Fruit fly (Drosophila melanogaster) whole organism, pupa: ENCODE results near the gene CG10252.
A peak's percentile ranks its signal among the peaks of the same experiment; 100 is the strongest.

ENCODE experiments used
- CG10348 ChIP-seq: fragments of 200-800 bp; sonication (Bioruptor generic); IDR thresholded peaks from 2 replicates; pipeline ENCODE4 v1.3.6; 2022; ENCODE audit warnings: missing biosample characterization, missing genetic modification characterization
- CG12605 ChIP-seq: fragments of 200-800 bp; sonication (Bioruptor generic); IDR thresholded peaks from 2 replicates; pipeline ENCODE4 v1.3.6; 2022; ENCODE audit warnings: missing biosample characterization, missing genetic modification characterization
- CG13204 ChIP-seq: fragments of 200-800 bp; sonication (Bioruptor generic); optimal IDR thresholded peaks from 2 replicates; lab custom pipeline; 2018; ENCODE audit warnings: missing biosample characterization, mild to moderate bottlenecking, missing genetic modification characterization, moderate library complexity
- CG14655 ChIP-seq: fragments of 200-800 bp; sonication (Bioruptor generic); optimal IDR thresholded peaks from 3 replicates; lab custom pipeline; 2017; ENCODE audit warnings: mild to moderate bottlenecking, missing biosample characterization, missing genetic modification reagents, missing genetic modification characterization
- CG15710 ChIP-seq: fragments of 200-800 bp; sonication (Bioruptor generic); optimal IDR thresholded peaks from 2 replicates; lab custom pipeline; 2018; ENCODE audit warnings: missing biosample characterization, mild to moderate bottlenecking, missing genetic modification characterization, moderate library complexity
- CG17806 ChIP-seq: fragments of 200-800 bp; sonication (Bioruptor generic); optimal IDR thresholded peaks from 2 replicates; lab custom pipeline; 2018; ENCODE audit warnings: missing biosample characterization, mild to moderate bottlenecking, missing genetic modification characterization, moderate library complexity
- CG32121 ChIP-seq: fragments of 200-800 bp; sonication (Bioruptor generic); IDR thresholded peaks from 2 replicates; pipeline ENCODE4 v1.3.6; 2022; ENCODE audit warnings: missing biosample characterization, missing genetic modification characterization
- CG34367 ChIP-seq: fragments of 200-800 bp; sonication (Bioruptor generic); optimal IDR thresholded peaks from 2 replicates; lab custom pipeline; 2018; ENCODE audit warnings: missing biosample characterization, mild to moderate bottlenecking, missing genetic modification characterization
- CG4496 ChIP-seq: fragments of 200-800 bp; sonication (Bioruptor generic); IDR thresholded peaks from 3 replicates; pipeline ENCODE4 v1.3.6; 2022; ENCODE audit warnings: missing biosample characterization, missing genetic modification characterization
- CG8159 ChIP-seq: fragments of 200-800 bp; sonication (Bioruptor generic); optimal IDR thresholded peaks from 3 replicates; lab custom pipeline; 2018; ENCODE audit warnings: missing biosample characterization, mild to moderate bottlenecking, missing genetic modification characterization, moderate library complexity
- CG8301 ChIP-seq: fragments of 200-800 bp; sonication (Bioruptor generic); optimal IDR thresholded peaks from 2 replicates; lab custom pipeline; 2018; ENCODE audit warnings: missing biosample characterization, mild to moderate bottlenecking, missing genetic modification characterization
- CG9948 ChIP-seq: fragments of 200-800 bp; sonication (Bioruptor generic); optimal IDR thresholded peaks from 2 replicates; lab custom pipeline; 2018; ENCODE audit warnings: missing biosample characterization, mild to moderate bottlenecking, missing genetic modification characterization, moderate library complexity
- D1 ChIP-seq: fragments of 200-800 bp; sonication (Bioruptor generic); optimal IDR thresholded peaks from 2 replicates; lab custom pipeline; 2018; ENCODE audit warnings: missing biosample characterization, mild to moderate bottlenecking, missing genetic modification characterization, moderate library complexity
- EcR ChIP-seq: fragments of 200-800 bp; sonication (Bioruptor generic); optimal IDR thresholded peaks from 3 replicates; lab custom pipeline; 2019; ENCODE audit warnings: missing biosample characterization, missing genetic modification characterization, mild to moderate bottlenecking, moderate library complexity, missing genetic modification reagents
- Ets98B ChIP-seq: fragments of 200-800 bp; sonication (Bioruptor generic); IDR thresholded peaks from 2 replicates; pipeline ENCODE4 v1.3.6; 2022; ENCODE audit warnings: missing biosample characterization, missing genetic modification characterization
- Pif1A ChIP-seq: fragments of 200-800 bp; sonication (Bioruptor generic); optimal IDR thresholded peaks from 3 replicates; lab custom pipeline; 2016; ENCODE audit warnings: missing biosample characterization, missing genetic modification characterization
- Pif1B ChIP-seq: fragments of 200-800 bp; sonication (Bioruptor generic); optimal IDR thresholded peaks from 3 replicates; lab custom pipeline; 2016; ENCODE audit warnings: missing biosample characterization, missing genetic modification characterization
- Snoo ChIP-seq: fragments of 200-800 bp; sonication (Bioruptor generic); optimal IDR thresholded peaks from 3 replicates; lab custom pipeline; 2017; ENCODE audit warnings: missing biosample characterization, mild to moderate bottlenecking, missing genetic modification characterization, inconsistent platforms
- fd96Ca ChIP-seq: fragments of 200-800 bp; sonication (Bioruptor generic); IDR thresholded peaks from 3 replicates; pipeline ENCODE4 v1.3.6; 2022; ENCODE audit warnings: missing biosample characterization, missing genetic modification characterization
- gl ChIP-seq: fragments of 200-800 bp; sonication (Bioruptor generic); optimal IDR thresholded peaks from 2 replicates; lab custom pipeline; 2018; ENCODE audit warnings: missing biosample characterization, mild to moderate bottlenecking, missing genetic modification characterization
- rn ChIP-seq: fragments of 200-800 bp; sonication (Bioruptor generic); IDR thresholded peaks from 2 replicates; pipeline ENCODE4 v1.3.6; 2022; ENCODE audit warnings: missing biosample characterization, missing genetic modification characterization

The CG10252 gene

dm6 chr3R:23679911-23680336 is 16.1 kb downstream of the CG10252 start, which contains the start of gene eIF3d1:
Gene eIF3d1 (plus strand): TSS chr3R:23680039.
- TF ChIP-seq EcR (GFP tag; lab: Kevin White, UChicago) = no peak
- no peak for TF ChIP-seq CG15710
- no peak for TF ChIP-seq rn (GFP tag; lab: Robert Waterston, UW)
- TF ChIP-seq CG10348 (GFP tag; lab: Robert Waterston, UW) = no peak
- no peak for TF ChIP-seq CG17806 (tag; lab: Kevin White, UChicago)
- no peak for TF ChIP-seq Ets98B (GFP tag; lab: Robert Waterston, UW)
- no peak for TF ChIP-seq CG8301 (tag; lab: Kevin White, UChicago)
- no peak for TF ChIP-seq gl
- TF ChIP-seq CG8159 = no peak
- no peak for TF ChIP-seq Pif1A (GFP tag; lab: Kevin White, UChicago)
- no peak for TF ChIP-seq CG14655 (GFP tag; lab: Kevin White, UChicago)
- TF ChIP-seq CG13204 = no peak
- no peak for TF ChIP-seq D1 (tag; lab: Kevin White, UChicago)
- TF ChIP-seq fd96Ca (GFP tag; lab: Robert Waterston, UW) = no peak
- no peak for TF ChIP-seq Snoo (tag; lab: Kevin White, UChicago)
- no peak for TF ChIP-seq CG34367 (tag; lab: Kevin White, UChicago)
- no peak for TF ChIP-seq CG12605 (GFP tag; lab: Robert Waterston, UW)

DNA sequence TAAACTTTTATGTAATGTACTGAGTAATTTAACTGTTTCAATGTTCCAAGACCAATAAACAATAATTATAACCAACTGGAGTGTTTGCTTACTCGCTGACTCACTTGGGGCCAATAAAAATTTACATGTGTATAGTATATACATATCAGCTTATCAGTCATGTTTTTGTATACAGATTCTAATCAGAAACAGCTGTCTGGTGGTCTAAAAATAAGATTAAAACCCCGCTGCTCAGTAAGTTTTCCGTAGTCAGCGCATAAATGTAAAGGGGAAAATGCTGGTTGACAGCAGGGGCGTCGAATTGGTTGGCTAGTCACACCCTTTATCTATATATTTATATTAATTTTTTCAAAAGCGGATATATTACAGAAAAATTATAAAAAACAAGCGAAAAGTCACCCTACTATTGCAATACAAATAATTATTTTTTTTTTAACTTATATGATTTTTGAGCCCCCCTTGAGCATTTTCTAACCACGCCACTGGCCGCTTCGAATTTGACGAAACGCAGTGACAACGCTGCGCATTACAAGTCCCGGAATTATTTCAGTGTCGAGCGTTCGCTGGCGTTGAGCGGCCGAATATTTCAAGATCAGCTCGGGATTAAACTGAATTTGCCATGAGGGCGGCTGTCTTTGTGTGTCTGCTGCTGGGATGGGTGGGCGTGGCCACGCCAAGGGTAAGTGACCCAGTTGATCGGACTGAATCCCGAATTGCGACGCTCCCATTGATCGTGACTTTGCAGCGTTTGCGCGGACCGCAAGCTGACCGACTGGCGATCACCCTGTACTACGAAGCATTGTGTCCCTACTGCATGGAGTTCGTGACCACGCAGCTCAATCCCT is 17.5 kb downstream of the CG10252 start, which contains the start of gene GILT2:
Gene GILT2, plus strand, starts transcription at position 547 of the 845 bp plus-strand sequence.
- no peak for TF ChIP-seq CG8301 (tag; lab: Kevin White, UChicago)
- TF ChIP-seq CG9948 (tag; lab: Kevin White, UChicago) = peak; percentile 56
- no peak for TF ChIP-seq CG14655 (GFP tag; lab: Kevin White, UChicago)
- TF ChIP-seq CG13204 = no peak
- TF ChIP-seq CG4496 = 0 out of 3 replicates have a peak, but pooled peaks have one; percentile 54
- peak; percentile 58 for TF ChIP-seq CG12605 (GFP tag; lab: Robert Waterston, UW)
- TF ChIP-seq Pif1A (GFP tag; lab: Kevin White, UChicago) = no peak
- peak; percentile 40; the same call in 1 of the 2 replicates for TF ChIP-seq rn (GFP tag; lab: Robert Waterston, UW)
- peak; percentile 64 for TF ChIP-seq CG17806 (tag; lab: Kevin White, UChicago)
- peak; percentile 72 for TF ChIP-seq fd96Ca (GFP tag; lab: Robert Waterston, UW)
- peak; percentile 76 for TF ChIP-seq Pif1B (GFP tag; lab: Kevin White, UChicago)
- peak; percentile 69 for TF ChIP-seq CG15710
- peak; percentile 77 for TF ChIP-seq Ets98B (GFP tag; lab: Robert Waterston, UW)
- TF ChIP-seq CG8159 = peak; percentile 73
- no peak for TF ChIP-seq gl
- 0 out of 2 replicates have a peak, but pooled peaks have one; percentile 24 for TF ChIP-seq CG10348 (GFP tag; lab: Robert Waterston, UW)
- TF ChIP-seq Snoo (tag; lab: Kevin White, UChicago) = peak; percentile 87
- peak; percentile 36 for TF ChIP-seq CG34367 (tag; lab: Kevin White, UChicago)
- no peak for TF ChIP-seq EcR (GFP tag; lab: Kevin White, UChicago)
- no peak for TF ChIP-seq D1 (tag; lab: Kevin White, UChicago)
- peak; percentile 65 for TF ChIP-seq CG32121 (GFP tag; lab: Robert Waterston, UW)
- TF ChIP-seq, all 21 proteins: peak for 14

DNA sequence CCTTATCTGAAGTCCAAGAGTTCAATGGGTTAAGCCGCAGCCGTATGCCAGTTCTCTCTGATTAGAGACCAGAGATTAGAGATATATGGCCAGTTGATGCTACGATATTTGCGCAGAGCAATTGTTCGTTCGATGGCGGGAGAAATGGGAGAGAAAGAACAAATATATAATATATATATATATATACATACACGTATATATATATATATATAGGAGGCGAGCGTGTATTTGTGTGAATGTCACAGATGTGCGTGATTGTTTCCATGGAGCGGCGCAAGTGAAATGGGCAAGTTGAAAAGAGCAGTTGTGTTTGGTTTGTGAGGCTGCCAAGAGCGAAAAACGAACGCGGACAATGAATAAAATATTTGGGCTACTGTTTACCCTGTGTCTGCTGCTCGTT is 19.0 kb downstream of the CG10252 start, which contains the start of gene GILT3:
Gene GILT3, plus strand, starts transcription at position 301 of the 400 bp plus-strand sequence.
- TF ChIP-seq CG8159 (no peak), Snoo (tag; lab: Kevin White, UChicago) (no peak), CG12605 (GFP tag; lab: Robert Waterston, UW) (no peak), CG14655 (GFP tag; lab: Kevin White, UChicago) (no peak), CG10348 (GFP tag; lab: Robert Waterston, UW) (no peak), rn (GFP tag; lab: Robert Waterston, UW) (no peak), CG8301 (tag; lab: Kevin White, UChicago) (no peak), CG9948 (tag; lab: Kevin White, UChicago) (no peak), Pif1B (GFP tag; lab: Kevin White, UChicago) (no peak), CG13204 (no peak), CG17806 (tag; lab: Kevin White, UChicago) (no peak), D1 (tag; lab: Kevin White, UChicago) (no peak), Ets98B (GFP tag; lab: Robert Waterston, UW) (no peak), Pif1A (GFP tag; lab: Kevin White, UChicago) (no peak), EcR (GFP tag; lab: Kevin White, UChicago) (no peak), CG15710 (no peak), CG32121 (GFP tag; lab: Robert Waterston, UW) (no peak), CG34367 (tag; lab: Kevin White, UChicago) (no peak), fd96Ca (GFP tag; lab: Robert Waterston, UW) (no peak)

DNA sequence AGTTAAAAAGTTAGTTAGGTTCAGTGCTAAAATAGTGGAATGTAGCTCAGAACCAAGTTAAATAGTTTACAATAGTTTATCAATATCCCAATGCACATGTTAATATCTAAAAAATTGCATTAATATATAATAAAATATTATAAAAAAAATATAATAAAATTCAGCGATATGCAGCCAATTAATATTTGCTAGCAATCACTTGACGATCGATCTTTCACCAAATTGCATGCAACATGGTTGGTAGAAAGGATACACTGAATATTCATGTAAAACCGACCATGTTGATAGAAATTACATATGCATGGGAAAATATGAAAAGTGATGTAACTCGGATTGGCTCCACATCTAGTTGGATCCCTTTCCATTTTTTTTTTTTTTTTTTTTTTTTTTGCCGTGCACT is 20.4 kb downstream of the CG10252 start:
- TF ChIP-seq CG9948 (tag; lab: Kevin White, UChicago) (no peak), fd96Ca (GFP tag; lab: Robert Waterston, UW) (no peak), rn (GFP tag; lab: Robert Waterston, UW) (no peak), CG14655 (GFP tag; lab: Kevin White, UChicago) (peak; percentile 61), Pif1A (GFP tag; lab: Kevin White, UChicago) (no peak), CG4496 (no peak), CG34367 (tag; lab: Kevin White, UChicago) (no peak), CG8159 (no peak), CG32121 (GFP tag; lab: Robert Waterston, UW) (0 out of 2 replicates have a peak, but pooled peaks have one; percentile 17), CG8301 (tag; lab: Kevin White, UChicago) (peak; percentile 9), EcR (GFP tag; lab: Kevin White, UChicago) (no peak), CG17806 (tag; lab: Kevin White, UChicago) (no peak), Pif1B (GFP tag; lab: Kevin White, UChicago) (peak; percentile 20)
